Worm (Caenorhabditis elegans): ENCODE data around the gene F57B9.3.

DNA sequence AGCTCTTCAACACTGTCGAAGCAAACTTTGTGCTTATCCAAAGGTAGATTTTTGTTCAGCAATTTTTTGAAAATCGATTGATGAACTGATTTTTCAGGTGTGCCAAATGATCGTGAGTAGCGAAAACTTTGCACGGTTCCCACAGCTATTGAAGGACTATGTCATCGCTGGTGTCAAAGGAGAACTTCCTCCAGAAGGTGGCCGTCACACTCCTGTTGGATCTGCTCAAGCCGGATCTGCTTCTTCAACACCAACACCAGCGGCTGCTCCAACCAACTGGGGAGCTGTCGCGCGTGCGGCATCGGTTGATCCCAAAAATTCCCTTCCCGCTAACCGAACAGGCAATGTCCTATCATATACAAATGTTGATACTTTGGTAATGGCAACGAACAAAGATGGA is 13.8 kb downstream of the F57B9.3 start:
- TF ChIP-seq hnd-1 (tag; optimal IDR thresholded peaks at IDR 0.05) (no peak), flt-1 (GFP tag; IDR thresholded peaks at IDR 0.05) (no peak)
